Worm (Caenorhabditis elegans) whole organism, L2 larva: ENCODE measurements around the gene F09C6.14.

Experiments
- aly-2 ChIP-seq: fragments of 150-350 bp; optimal IDR thresholded peaks from 2 replicates; lab custom pipeline; 2014; ENCODE audit warnings: missing biosample characterization, missing genetic modification characterization
- fos-1 ChIP-seq: fragments of 150-350 bp; optimal IDR thresholded peaks from 2 replicates; lab custom pipeline; 2014; ENCODE audit warnings: missing biosample characterization, missing genetic modification characterization
- nhr-237 ChIP-seq: fragments of 150-350 bp; optimal IDR thresholded peaks from 2 replicates; lab custom pipeline; 2014; ENCODE audit warnings: missing biosample characterization, missing genetic modification characterization
- sma-9 ChIP-seq, 2 experiments: fragments of 150-350 bp in 1 of 2; sonication (generic microtip) in 1 of 2; optimal IDR thresholded peaks; 2 replicates each; lab custom pipeline; 2014 to 2016; ENCODE audit warnings: missing genetic modification characterization in 2 of 2, mild to moderate bottlenecking in 1 of 2, missing biosample characterization in 1 of 2, missing compliant biosample characterization in 1 of 2, missing genetic modification reagents in 1 of 2, moderate library complexity in 1 of 2
- unc-62 ChIP-seq: fragments of 150-350 bp; optimal IDR thresholded peaks from 2 replicates; lab custom pipeline; 2014; ENCODE audit warnings: missing biosample characterization, missing genetic modification reagents, missing genetic modification characterization

- TF ChIP-seq aly-2 (no peak), fos-1 (tag; lab: Kevin White, UChicago) (no peak), unc-62 (no peak), nhr-237 (tag; lab: Kevin White, UChicago) (no peak), sma-9 (GFP tag; optimal IDR thresholded peaks at IDR 0.05; lab: Kevin White, UChicago) (no peak), sma-9 (tag; optimal IDR thresholded peaks at IDR 0.05; lab: Kevin White, UChicago) (no peak)
Measured at ce11 chrV:16842941-16843340, 37.8 kb upstream of the F09C6.14 start, which contains the start of gene clec-25.
